Worm (Caenorhabditis elegans) whole organism, mixed stage, embryonic: Measurements from ENCODE around the gene gei-13.

Experiments used
- cnd-1 ChIP-seq: fragments of 200-800 bp; sonication (Bioruptor generic); optimal IDR thresholded peaks from 2 replicates; lab custom pipeline; 2018; ENCODE audit warnings: mild to moderate bottlenecking, missing genetic modification characterization, missing compliant biosample characterization
- lsy-2 ChIP-seq: fragments of 150-350 bp; optimal IDR thresholded peaks from 2 replicates; lab custom pipeline; 2014; ENCODE audit warnings: missing biosample characterization, missing genetic modification characterization
- nhr-76 ChIP-seq: sonication (generic microtip); optimal IDR thresholded peaks from 2 replicates; lab custom pipeline; 2017; ENCODE audit warnings: missing biosample characterization, missing genetic modification characterization

DNA sequence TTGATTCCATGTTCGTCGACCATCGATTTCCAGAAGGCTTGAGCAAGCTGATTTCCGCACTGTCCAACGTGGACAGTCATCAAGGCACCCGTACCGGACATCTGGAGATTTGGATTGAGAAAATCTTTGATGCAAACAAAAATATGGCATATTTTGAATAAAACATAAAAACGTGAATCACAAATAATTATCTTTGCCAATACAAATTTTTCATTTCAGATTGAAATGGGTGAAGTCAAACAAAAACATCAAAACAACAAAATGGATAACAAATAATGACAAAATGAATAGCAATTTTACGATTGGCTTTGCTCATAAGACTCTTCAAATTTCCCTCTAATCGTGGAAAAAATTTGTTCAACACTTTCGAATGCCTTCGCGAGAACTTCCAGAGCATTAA is 7.9 kb downstream of the gei-13 start, which contains the start of gene tbg-1:
- TF ChIP-seq nhr-76 (tag; lab: Kevin White, UChicago), result no peak
- TF ChIP-seq lsy-2 (tag; lab: Kevin White, UChicago), result no peak
- TF ChIP-seq cnd-1 (tag; lab: Kevin White, UChicago), result no peak
